Fruit fly (Drosophila melanogaster): ENCODE measurements around the gene neur.

The neur gene

DNA sequence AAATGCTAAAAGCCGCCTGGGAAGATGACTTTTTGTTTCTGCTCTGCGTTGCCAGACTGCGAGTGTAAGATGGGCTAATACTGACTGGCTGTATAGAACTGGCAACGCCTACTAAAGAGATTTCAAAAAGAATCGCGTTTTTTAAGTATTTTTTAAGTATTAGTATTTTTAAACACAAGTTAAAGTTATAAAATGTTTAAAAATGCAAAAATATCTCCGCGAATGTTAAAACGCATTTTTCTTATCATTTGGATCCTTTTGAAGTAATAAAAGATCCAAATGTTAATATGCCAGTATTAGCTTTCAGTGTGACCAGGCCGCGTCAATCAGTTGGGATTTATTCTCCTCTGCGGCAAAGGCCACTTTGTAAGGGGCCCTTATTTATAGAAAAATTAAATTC is 33.1 kb downstream of the neur start, which contains the start of the genes Prosbeta3 and Iru:
Gene Prosbeta3 (minus strand): TSS at position 98 of the 400 bp plus-strand sequence.
Gene Iru (plus strand): TSS at position 328 of the 400 bp plus-strand sequence.
- TF ChIP-seq usp (GFP tag; optimal IDR thresholded peaks at IDR 0.05), result no peak
- TF ChIP-seq Dll (optimal IDR thresholded peaks at IDR 0.05), result no peak
- TF ChIP-seq CG8478 (optimal IDR thresholded peaks at IDR 0.05), result no peak
- no peak for TF ChIP-seq EcR (GFP tag; optimal IDR thresholded peaks at IDR 0.05)
- TF ChIP-seq psq (optimal IDR thresholded peaks at IDR 0.05), result no peak
- no peak for TF ChIP-seq pan (optimal IDR thresholded peaks at IDR 0.05)

DNA sequence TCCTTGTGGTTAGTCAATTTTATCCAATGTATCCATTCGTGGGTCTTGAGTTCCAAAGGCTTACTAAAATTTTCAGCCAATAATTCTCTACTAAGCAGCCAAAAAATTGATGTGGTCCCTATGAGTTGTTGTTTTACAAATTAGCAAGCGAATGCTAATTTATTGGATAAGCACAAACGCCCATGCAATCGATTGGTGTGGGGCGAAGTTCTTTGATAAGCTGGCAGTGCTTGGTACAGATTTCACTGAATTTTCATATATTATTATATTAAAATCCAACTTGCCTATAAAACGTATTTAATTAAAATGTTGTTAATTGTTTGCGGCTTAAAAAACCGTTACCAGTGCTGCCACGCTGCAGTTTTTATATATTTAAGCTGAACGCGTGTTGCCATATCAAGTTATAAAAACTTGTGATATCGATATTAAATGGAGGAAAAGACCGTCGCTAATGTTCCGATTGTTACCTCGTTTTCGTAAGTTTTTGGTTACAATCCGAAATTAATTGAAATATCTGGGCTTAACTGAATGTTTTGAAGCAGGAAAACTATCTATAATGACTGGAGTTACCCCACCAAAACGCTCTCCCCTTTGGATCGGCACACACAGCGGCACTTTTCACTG is 35.6 kb downstream of the neur start, which contains the start of the genes CG31100 and CG11980:
Gene CG31100 (minus strand): TSS at position 51 of the 624 bp plus-strand sequence.
Gene CG11980 (plus strand): TSS at position 418 of the 624 bp plus-strand sequence.
- TF ChIP-seq pan (optimal IDR thresholded peaks at IDR 0.05), result no peak

dm6 chr3R:9002542-9002941 is 36.7 kb downstream of the neur start:
- no peak for TF ChIP-seq Dll (optimal IDR thresholded peaks at IDR 0.05)
- no peak for TF ChIP-seq EcR (GFP tag; optimal IDR thresholded peaks at IDR 0.05)
- TF ChIP-seq CG8478 (optimal IDR thresholded peaks at IDR 0.05), result no peak
- no peak for TF ChIP-seq usp (GFP tag; optimal IDR thresholded peaks at IDR 0.05)
- TF ChIP-seq psq (optimal IDR thresholded peaks at IDR 0.05), result no peak
- TF ChIP-seq pan (optimal IDR thresholded peaks at IDR 0.05), result no peak

DNA sequence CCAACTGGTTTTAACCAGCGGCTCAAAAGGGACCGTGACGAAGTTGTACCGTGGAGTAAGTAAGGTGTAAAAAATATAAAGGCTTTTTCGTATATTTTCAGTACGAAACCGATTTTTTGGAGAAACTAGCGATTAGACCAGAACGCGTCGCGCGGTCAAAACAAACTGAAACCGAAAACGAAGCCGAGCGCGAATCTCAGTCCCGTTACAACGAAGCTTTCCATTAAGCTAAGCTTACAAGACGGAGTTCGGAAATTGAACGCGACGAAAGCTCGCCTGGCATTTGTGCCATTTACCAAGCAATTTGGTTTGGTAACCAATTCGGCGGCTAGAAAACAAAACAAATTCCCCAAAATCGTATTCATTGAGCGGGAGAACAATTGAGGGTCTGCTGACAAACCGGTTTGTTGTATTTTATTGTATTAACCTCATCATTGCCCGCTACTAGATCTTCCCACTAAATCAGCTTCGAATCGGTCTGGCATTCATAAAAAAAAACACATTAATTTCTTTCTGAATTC is 37.5 kb downstream of the neur start:
- TF ChIP-seq usp (GFP tag; optimal IDR thresholded peaks at IDR 0.05) (no peak), CG8478 (optimal IDR thresholded peaks at IDR 0.05) (no peak), Dll (optimal IDR thresholded peaks at IDR 0.05) (no peak), pan (optimal IDR thresholded peaks at IDR 0.05) (no peak), EcR (GFP tag; optimal IDR thresholded peaks at IDR 0.05) (no peak), psq (optimal IDR thresholded peaks at IDR 0.05) (no peak)

dm6 chr3R:8998243-8998642 is 41.0 kb downstream of the neur start:
- TF ChIP-seq EcR (GFP tag; optimal IDR thresholded peaks at IDR 0.05), result no peak
- TF ChIP-seq usp (GFP tag; optimal IDR thresholded peaks at IDR 0.05), result no peak
- TF ChIP-seq psq (optimal IDR thresholded peaks at IDR 0.05), result no peak
- no peak for TF ChIP-seq CG8478 (optimal IDR thresholded peaks at IDR 0.05)
- TF ChIP-seq Dll (optimal IDR thresholded peaks at IDR 0.05), result no peak
- TF ChIP-seq pan (optimal IDR thresholded peaks at IDR 0.05), result no peak

dm6 chr3R:8997397-8997796 is 41.9 kb downstream of the neur start, which contains the start of gene CG11977:
TSS of gene CG11977 (plus strand) at chr3R:8997697.
- TF ChIP-seq psq (optimal IDR thresholded peaks at IDR 0.05) (no peak), EcR (GFP tag; optimal IDR thresholded peaks at IDR 0.05) (no peak), pan (optimal IDR thresholded peaks at IDR 0.05) (no peak), Dll (optimal IDR thresholded peaks at IDR 0.05) (no peak), CG8478 (optimal IDR thresholded peaks at IDR 0.05) (no peak), usp (GFP tag; optimal IDR thresholded peaks at IDR 0.05) (no peak)

dm6 chr3R:8992928-8993579 is 46.2 kb downstream of the neur start, which contains the start of gene CG11975:
TSS of gene CG11975 (plus strand) at chr3R:8993253.
- no peak for TF ChIP-seq CG8478 (optimal IDR thresholded peaks at IDR 0.05)
- TF ChIP-seq psq (optimal IDR thresholded peaks at IDR 0.05), result no peak
- TF ChIP-seq Dll (optimal IDR thresholded peaks at IDR 0.05), result no peak
- no peak for TF ChIP-seq usp (GFP tag; optimal IDR thresholded peaks at IDR 0.05)
- TF ChIP-seq EcR (GFP tag; optimal IDR thresholded peaks at IDR 0.05), result no peak
- TF ChIP-seq pan (optimal IDR thresholded peaks at IDR 0.05), result no peak

- TF ChIP-seq CG8478 (optimal IDR thresholded peaks at IDR 0.05), result no peak
- no peak for TF ChIP-seq Dll (optimal IDR thresholded peaks at IDR 0.05)
- TF ChIP-seq EcR (GFP tag; optimal IDR thresholded peaks at IDR 0.05), result no peak
- no peak for TF ChIP-seq usp (GFP tag; optimal IDR thresholded peaks at IDR 0.05)
- TF ChIP-seq psq (optimal IDR thresholded peaks at IDR 0.05), result no peak
- no peak for TF ChIP-seq pan (optimal IDR thresholded peaks at IDR 0.05)
Measured at dm6 chr3R:8984602-8985074, 54.6 kb downstream of the neur start, which contains the start of gene CG11970. TSS of gene CG11970 (plus strand) at chr3R:8984718.

DNA sequence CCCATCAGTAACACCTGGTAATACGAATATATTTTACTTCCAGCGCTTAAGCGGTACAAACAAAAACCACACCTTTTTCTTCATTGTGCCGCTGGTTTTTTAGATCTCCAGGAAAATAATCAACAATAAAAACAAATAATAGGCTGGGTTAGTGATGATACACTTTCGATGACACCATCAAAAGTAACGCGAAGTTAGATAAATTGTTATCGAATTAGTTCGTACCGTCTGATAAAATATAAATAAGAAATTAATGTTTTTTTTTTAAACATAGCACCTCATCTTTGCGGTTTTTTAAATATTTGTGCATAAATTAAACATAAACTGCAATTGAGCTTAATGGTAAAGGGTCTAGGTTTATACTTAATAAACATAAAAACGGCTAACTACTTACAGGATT is 55.1 kb downstream of the neur start, which contains the start of gene RagA-B:
Gene RagA-B (minus strand): TSS at position 175 of the 400 bp plus-strand sequence.
- TF ChIP-seq psq (optimal IDR thresholded peaks at IDR 0.05) (no peak), pan (optimal IDR thresholded peaks at IDR 0.05) (no peak), Dll (optimal IDR thresholded peaks at IDR 0.05) (no peak), CG8478 (optimal IDR thresholded peaks at IDR 0.05) (no peak), usp (GFP tag; optimal IDR thresholded peaks at IDR 0.05) (no peak), EcR (GFP tag; optimal IDR thresholded peaks at IDR 0.05) (no peak)

- TF ChIP-seq psq (optimal IDR thresholded peaks at IDR 0.05), result no peak
- TF ChIP-seq usp (GFP tag; optimal IDR thresholded peaks at IDR 0.05), result no peak
- no peak for TF ChIP-seq pan (optimal IDR thresholded peaks at IDR 0.05)
- no peak for TF ChIP-seq CG8478 (optimal IDR thresholded peaks at IDR 0.05)
- no peak for TF ChIP-seq EcR (GFP tag; optimal IDR thresholded peaks at IDR 0.05)
- TF ChIP-seq Dll (optimal IDR thresholded peaks at IDR 0.05), result no peak
Measured at dm6 chr3R:8981209-8981996, 57.9 kb downstream of the neur start.

- TF ChIP-seq CG8478 (optimal IDR thresholded peaks at IDR 0.05), result no peak
- TF ChIP-seq Dll (optimal IDR thresholded peaks at IDR 0.05), result no peak
- no peak for TF ChIP-seq psq (optimal IDR thresholded peaks at IDR 0.05)
- no peak for TF ChIP-seq pan (optimal IDR thresholded peaks at IDR 0.05)
- TF ChIP-seq usp (GFP tag; optimal IDR thresholded peaks at IDR 0.05), result no peak
- no peak for TF ChIP-seq EcR (GFP tag; optimal IDR thresholded peaks at IDR 0.05)
Measured at dm6 chr3R:8980776-8981165, 58.5 kb downstream of the neur start, which contains the start of gene CAHbeta. TSS of gene CAHbeta (plus strand) at chr3R:8980860.
